Fruit fly (Drosophila melanogaster) whole organism, embryonic: ENCODE measurements around the gene hob.

Experiments
- Atf6 ChIP-seq: fragments of 200-800 bp; sonication (Bioruptor generic); IDR thresholded peaks from 2 replicates; pipeline ENCODE4 v1.3.6; 2022; ENCODE audit warnings: missing biosample characterization, missing genetic modification characterization
- Bteb2 ChIP-seq: fragments of 200-800 bp; sonication (Bioruptor generic); optimal IDR thresholded peaks from 2 replicates; lab custom pipeline; 2016; ENCODE audit warnings: missing biosample characterization, missing genetic modification characterization
- CG10321 ChIP-seq: fragments of 200-800 bp; sonication (Bioruptor generic); IDR thresholded peaks from 2 replicates; pipeline ENCODE4 v1.3.6; 2022; ENCODE audit warnings: missing biosample characterization, missing genetic modification characterization
- CG10462 ChIP-seq: fragments of 200-800 bp; sonication (Bioruptor generic); optimal IDR thresholded peaks from 2 replicates; lab custom pipeline; 2016; ENCODE audit warnings: missing biosample characterization, missing genetic modification characterization
- CG10979 ChIP-seq: fragments of 200-800 bp; sonication (Bioruptor generic); optimal IDR thresholded peaks from 2 replicates; lab custom pipeline; 2018; ENCODE audit warnings: missing biosample characterization, mild to moderate bottlenecking, missing genetic modification characterization, moderate library complexity
- CG11085 ChIP-seq: fragments of 200-800 bp; sonication (Bioruptor generic); IDR thresholded peaks from 2 replicates; pipeline ENCODE4 v1.3.6; 2022; ENCODE audit warnings: missing biosample characterization, missing genetic modification characterization
- CG11093 ChIP-seq: fragments of 200-800 bp; sonication (Bioruptor generic); IDR thresholded peaks from 3 replicates; pipeline ENCODE4 v1.3.6; 2022; ENCODE audit warnings: missing biosample characterization, missing genetic modification characterization
- CG11247 ChIP-seq: fragments of 200-800 bp; sonication (Bioruptor generic); IDR thresholded peaks from 2 replicates; pipeline ENCODE4 v1.3.6; 2022; ENCODE audit warnings: missing biosample characterization, missing genetic modification characterization
- CG11696 ChIP-seq: fragments of 200-800 bp; sonication (Bioruptor generic); IDR thresholded peaks from 2 replicates; pipeline ENCODE4 v1.3.6; 2022; ENCODE audit warnings: missing biosample characterization, missing genetic modification characterization
- CG12391 ChIP-seq: fragments of 200-800 bp; sonication (Bioruptor generic); optimal IDR thresholded peaks from 3 replicates; lab custom pipeline; 2018; ENCODE audit warnings: missing biosample characterization, mild to moderate bottlenecking, missing genetic modification characterization, moderate library complexity
- CG13624 ChIP-seq: fragments of 200-800 bp; sonication (Bioruptor generic); optimal IDR thresholded peaks from 2 replicates; lab custom pipeline; 2016; ENCODE audit warnings: missing biosample characterization, missing genetic modification characterization
- CG14710 ChIP-seq: fragments of 200-800 bp; sonication (Bioruptor generic); optimal IDR thresholded peaks from 3 replicates; lab custom pipeline; 2019; ENCODE audit warnings: missing biosample characterization, mild to moderate bottlenecking, missing genetic modification characterization, moderate library complexity
- CG14860 ChIP-seq: fragments of 200-800 bp; sonication (Bioruptor generic); IDR thresholded peaks from 3 replicates; pipeline ENCODE4 v1.3.6; 2022; ENCODE audit warnings: missing biosample characterization, missing genetic modification characterization; ENCODE audit not compliant: partially characterized antibody
- CG1529 ChIP-seq: fragments of 200-800 bp; sonication (Bioruptor generic); optimal IDR thresholded peaks from 3 replicates; lab custom pipeline; 2018; ENCODE audit warnings: missing biosample characterization, missing genetic modification characterization
- CG17385 ChIP-seq: fragments of 200-800 bp; sonication (Bioruptor generic); optimal IDR thresholded peaks from 3 replicates; lab custom pipeline; 2018; ENCODE audit warnings: missing biosample characterization, mild to moderate bottlenecking, missing genetic modification characterization
- CG1792 ChIP-seq: fragments of 200-800 bp; sonication (Bioruptor generic); optimal IDR thresholded peaks from 2 replicates; lab custom pipeline; 2016; ENCODE audit warnings: missing biosample characterization, missing genetic modification characterization
- CG31388 ChIP-seq: fragments of 200-800 bp; sonication (Bioruptor generic); optimal IDR thresholded peaks from 2 replicates; lab custom pipeline; 2016; ENCODE audit warnings: missing biosample characterization, missing genetic modification characterization
- CG5180 ChIP-seq: fragments of 200-800 bp; sonication (Bioruptor generic); optimal IDR thresholded peaks from 3 replicates; lab custom pipeline; 2017; ENCODE audit warnings: missing biosample characterization, missing genetic modification characterization, mild to moderate bottlenecking, moderate library complexity, missing genetic modification reagents
- CG7786 ChIP-seq: fragments of 200-800 bp; sonication (Bioruptor generic); optimal IDR thresholded peaks from 2 replicates; lab custom pipeline; 2016; ENCODE audit warnings: missing biosample characterization, missing genetic modification characterization
- D ChIP-seq, 2 experiments: fragments of 200-800 bp in 1 of 2; fragments of >200 bp in 1 of 2; sonication (Bioruptor generic) in 1 of 2; optimal IDR thresholded peaks; 2 replicates in 1 of 2; 3 replicates in 1 of 2; lab custom pipeline; 2017; ENCODE audit warnings: mild to moderate bottlenecking in 1 of 2, missing biosample characterization in 1 of 2, missing genetic modification characterization in 1 of 2, missing genetic modification reagents in 1 of 2
- D19B ChIP-seq: fragments of 200-800 bp; sonication (Bioruptor generic); optimal IDR thresholded peaks from 2 replicates; lab custom pipeline; 2017; ENCODE audit warnings: missing biosample characterization, mild to moderate bottlenecking, missing genetic modification characterization
- Dfd ChIP-seq, 2 experiments: fragments of >200 bp; optimal IDR thresholded peaks; 2 replicates each; lab custom pipeline; 2017; ENCODE audit warnings: missing biosample characterization in 2 of 2, missing genetic modification characterization in 2 of 2
- GATAe ChIP-seq: fragments of 200-800 bp; sonication (Bioruptor generic); conservative IDR thresholded peaks from 2 replicates; pipeline ENCODE4 v1.3.6; 2022; ENCODE audit warnings: missing biosample characterization, missing genetic modification characterization
- Gsc ChIP-seq: fragments of 200-800 bp; sonication (Bioruptor generic); IDR thresholded peaks from 2 replicates; pipeline ENCODE4 v1.3.6; 2022; ENCODE audit warnings: missing biosample characterization, missing genetic modification characterization
- Hr3 ChIP-seq: fragments of 200-800 bp; sonication (Bioruptor generic); optimal IDR thresholded peaks from 3 replicates; lab custom pipeline; 2016; ENCODE audit warnings: missing biosample characterization, missing genetic modification characterization
- Hsf ChIP-seq: fragments of 200-800 bp; sonication (Bioruptor generic); optimal IDR thresholded peaks from 3 replicates; lab custom pipeline; 2016; ENCODE audit warnings: missing biosample characterization, missing genetic modification characterization
- Max ChIP-seq: fragments of 200-800 bp; sonication (Bioruptor generic); optimal IDR thresholded peaks from 2 replicates; lab custom pipeline; 2016; ENCODE audit warnings: missing biosample characterization, mild to moderate bottlenecking, missing genetic modification characterization
- Neu2 ChIP-seq: fragments of 200-800 bp; sonication (Bioruptor generic); optimal IDR thresholded peaks from 3 replicates; lab custom pipeline; 2016; ENCODE audit warnings: missing biosample characterization, missing genetic modification characterization, borderline replicate concordance
- Opbp ChIP-seq: fragments of 200-800 bp; sonication (Bioruptor generic); IDR thresholded peaks from 3 replicates; pipeline ENCODE4 v1.3.6; 2022; ENCODE audit warnings: missing biosample characterization, missing genetic modification characterization; ENCODE audit not compliant: partially characterized antibody
- PHDP ChIP-seq: fragments of 200-800 bp; sonication (Bioruptor generic); optimal IDR thresholded peaks from 3 replicates; lab custom pipeline; 2018; ENCODE audit warnings: missing biosample characterization, mild to moderate bottlenecking, missing genetic modification characterization, moderate library complexity
- Side ChIP-seq: fragments of 200-800 bp; sonication (Bioruptor generic); optimal IDR thresholded peaks from 2 replicates; lab custom pipeline; 2016; ENCODE audit warnings: missing biosample characterization, missing genetic modification characterization
- ac ChIP-seq: fragments of 200-800 bp; sonication (Bioruptor generic); optimal IDR thresholded peaks from 3 replicates; lab custom pipeline; 2017; ENCODE audit warnings: missing biosample characterization, mild to moderate bottlenecking, missing genetic modification characterization
- ara ChIP-seq: fragments of 200-800 bp; sonication (Bioruptor generic); IDR thresholded peaks from 2 replicates; pipeline ENCODE4 v1.3.6; 2022; ENCODE audit warnings: missing biosample characterization, missing genetic modification characterization
- cad ChIP-seq: fragments of >200 bp; optimal IDR thresholded peaks from 2 replicates; lab custom pipeline; 2017; ENCODE audit warnings: missing biosample characterization, missing genetic modification characterization
- danr ChIP-seq: fragments of 200-800 bp; sonication (Bioruptor generic); IDR thresholded peaks from 2 replicates; pipeline ENCODE4 v1.3.6; 2022; ENCODE audit warnings: missing biosample characterization, missing genetic modification characterization
- fd96Cb ChIP-seq: fragments of 200-800 bp; sonication (Bioruptor generic); optimal IDR thresholded peaks from 2 replicates; lab custom pipeline; 2018; ENCODE audit warnings: missing biosample characterization, mild to moderate bottlenecking, missing genetic modification characterization, moderate library complexity
- hb ChIP-seq: fragments of 200-800 bp; sonication (Bioruptor generic); IDR thresholded peaks from 3 replicates; pipeline ENCODE4 v1.3.6; 2022; ENCODE audit warnings: missing biosample characterization, missing genetic modification characterization; ENCODE audit not compliant: partially characterized antibody
- ken ChIP-seq: fragments of 200-800 bp; sonication (Bioruptor generic); IDR thresholded peaks from 3 replicates; pipeline ENCODE4 v1.3.6; 2022; ENCODE audit warnings: missing biosample characterization, missing genetic modification characterization
- klu ChIP-seq: fragments of 200-800 bp; sonication (Bioruptor generic); IDR thresholded peaks from 2 replicates; pipeline ENCODE4 v1.3.6; 2022; ENCODE audit warnings: missing biosample characterization, missing genetic modification characterization
- knrl ChIP-seq: fragments of 200-800 bp; sonication (Bioruptor generic); IDR thresholded peaks from 3 replicates; pipeline ENCODE4 v1.3.6; 2022; ENCODE audit warnings: missing biosample characterization, missing genetic modification characterization; ENCODE audit not compliant: partially characterized antibody
- lbe ChIP-seq: fragments of 200-800 bp; sonication (Bioruptor generic); optimal IDR thresholded peaks from 2 replicates; lab custom pipeline; 2016; ENCODE audit warnings: missing biosample characterization, mild to moderate bottlenecking, missing genetic modification characterization
- mam ChIP-seq: fragments of 200-800 bp; sonication (Bioruptor generic); optimal IDR thresholded peaks from 3 replicates; lab custom pipeline; 2016; ENCODE audit warnings: missing biosample characterization, missing genetic modification characterization
- oc ChIP-seq: fragments of 200-800 bp; sonication (Bioruptor generic); optimal IDR thresholded peaks from 2 replicates; lab custom pipeline; 2018; ENCODE audit warnings: missing biosample characterization, mild to moderate bottlenecking, missing genetic modification characterization, moderate library complexity
- sim ChIP-seq: fragments of 200-800 bp; sonication (Bioruptor generic); IDR thresholded peaks from 2 replicates; pipeline ENCODE4 v1.3.6; 2022; ENCODE audit warnings: missing biosample characterization, missing genetic modification characterization
- tap ChIP-seq: fragments of 200-800 bp; optimal IDR thresholded peaks from 3 replicates; lab custom pipeline; 2019; ENCODE audit warnings: missing biosample characterization, mild to moderate bottlenecking, missing genetic modification characterization, moderate library complexity
- twi ChIP-seq: fragments of 200-800 bp; optimal IDR thresholded peaks from 2 replicates; lab custom pipeline; 2019; ENCODE audit warnings: missing biosample characterization, mild to moderate bottlenecking, missing genetic modification characterization, moderate library complexity
- unc-4 ChIP-seq: fragments of 200-800 bp; sonication (Bioruptor generic); IDR thresholded peaks from 2 replicates; pipeline ENCODE4 v1.3.6; 2022; ENCODE audit warnings: missing biosample characterization, missing genetic modification characterization; ENCODE audit not compliant: partially characterized antibody
- vvl ChIP-seq: fragments of 200-800 bp; sonication (Bioruptor generic); IDR thresholded peaks from 2 replicates; pipeline ENCODE4 v1.3.6; 2022; ENCODE audit warnings: missing biosample characterization, missing genetic modification characterization
- zfh2 ChIP-seq: fragments of 200-800 bp; sonication (Bioruptor generic); optimal IDR thresholded peaks from 2 replicates; lab custom pipeline; 2016; ENCODE audit warnings: missing biosample characterization, missing genetic modification characterization

Gene hob

DNA sequence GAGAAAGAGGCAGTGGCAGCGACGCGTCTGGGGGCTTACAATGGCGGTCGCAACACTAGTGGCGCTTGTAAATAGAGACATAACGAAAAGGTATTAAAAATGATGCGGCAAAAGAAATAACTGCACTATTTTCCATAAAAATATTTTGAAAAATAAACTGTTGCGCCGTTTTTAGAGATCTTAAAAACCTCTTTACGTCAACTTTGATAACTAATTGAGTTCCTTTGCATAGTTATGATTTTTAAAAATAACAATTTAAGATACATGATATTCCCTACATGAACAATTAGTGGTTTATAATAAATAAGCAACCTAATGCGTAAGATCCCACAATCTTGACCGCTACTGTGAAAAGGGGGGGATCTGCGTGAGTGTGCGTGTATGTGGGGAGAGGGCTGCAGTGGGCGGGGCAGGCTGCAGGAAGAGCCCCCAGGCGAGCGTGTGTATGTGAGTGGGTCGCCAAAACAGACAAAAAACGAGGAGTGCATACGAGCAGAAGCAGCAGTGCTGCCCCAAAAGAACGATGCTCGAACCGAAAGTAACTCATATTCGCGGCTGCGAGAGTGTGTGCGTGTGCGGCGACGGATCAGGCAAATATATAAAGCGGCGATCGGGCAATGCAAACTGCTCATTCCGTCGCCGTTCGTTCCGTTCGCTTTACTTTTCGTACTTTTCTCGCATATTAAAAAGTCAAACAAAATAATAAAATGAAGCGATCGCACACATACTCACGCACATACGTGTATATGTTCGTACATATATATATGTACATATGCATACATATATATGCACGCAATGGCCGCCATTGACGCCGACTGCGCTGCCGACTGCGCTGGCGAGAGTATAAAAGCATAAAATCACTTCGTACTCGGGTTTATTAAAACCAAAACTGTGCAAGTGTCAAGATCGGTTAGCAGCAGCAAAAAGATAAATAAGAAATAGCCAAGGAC, 30.3 kb upstream of the hob start (continued):
- TF ChIP-seq Dfd (GFP tag; optimal IDR thresholded peaks at IDR 0.05; lab: Kevin White, UChicago) (no peak), lbe (GFP tag; lab: Kevin White, UChicago) (peak; percentile 96), Side (GFP tag; lab: Kevin White, UChicago) (no peak), oc (peak; percentile 29), CG31388 (GFP tag; lab: Kevin White, UChicago) (no peak), zfh2 (GFP tag; lab: Kevin White, UChicago) (no peak), Bteb2 (peak; percentile 44), Opbp (GFP tag; lab: Robert Waterston, UW) (no peak), CG10321 (GFP tag; lab: Robert Waterston, UW) (no peak), knrl (no peak), mam (GFP tag; lab: Kevin White, UChicago) (no peak), CG5180 (GFP tag; lab: Kevin White, UChicago) (no peak), CG11696 (peak; percentile 61; the same call in 1 of the 2 replicates), cad (GFP tag; lab: Kevin White, UChicago) (no peak), Atf6 (GFP tag; lab: Robert Waterston, UW) (peak; percentile 33; the same call in 1 of the 2 replicates), CG14710 (peak; percentile 3), ac (GFP tag; lab: Kevin White, UChicago) (no peak), fd96Cb (tag; lab: Kevin White, UChicago) (peak; percentile 38), CG10462 (GFP tag; lab: Kevin White, UChicago) (no peak), vvl (GFP tag; lab: Robert Waterston, UW) (no peak), GATAe (GFP tag; lab: Robert Waterston, UW) (no peak), CG11085 (GFP tag; lab: Robert Waterston, UW) (no peak), Hsf (GFP tag; lab: Kevin White, UChicago) (peak; percentile 40), twi (tag; lab: Kevin White, UChicago) (no peak), CG13624 (GFP tag; lab: Kevin White, UChicago) (peak; percentile 36), hb (GFP tag; lab: Robert Waterston, UW) (no peak), CG7786 (GFP tag; lab: Kevin White, UChicago) (peak; percentile 25), CG11247 (no peak), danr (GFP tag; lab: Robert Waterston, UW) (no peak), klu (no peak), CG1529 (GFP tag; lab: Kevin White, UChicago) (peak; percentile 39), CG12391 (tag; lab: Kevin White, UChicago) (peak; percentile 44), unc-4 (GFP tag; lab: Robert Waterston, UW) (no peak), CG11093 (GFP tag; lab: Robert Waterston, UW) (no peak), PHDP (tag; lab: Kevin White, UChicago) (peak; percentile 35), Gsc (no peak), CG14860 (GFP tag; lab: Robert Waterston, UW) (no peak), ken (no peak), ara (GFP tag; lab: Robert Waterston, UW) (no peak), tap (tag; lab: Kevin White, UChicago) (no peak), Hr3 (peak; percentile 18), D19B (no peak), Neu2 (no peak), Max (no peak), CG17385 (GFP tag; lab: Kevin White, UChicago) (peak; percentile 52), CG10979 (tag; lab: Kevin White, UChicago) (peak; percentile 53), CG1792 (GFP tag; lab: Kevin White, UChicago) (no peak), sim (GFP tag; lab: Robert Waterston, UW) (no peak), D (optimal IDR thresholded peaks at IDR 0.05; lab: Kevin White, UChicago) (no peak), D (GFP tag; optimal IDR thresholded peaks at IDR 0.05; lab: Kevin White, UChicago) (peak; percentile 29)
